Worm (Caenorhabditis elegans) whole organism, late embryonic: ENCODE results near the gene frpr-6.
A peak's percentile ranks its signal among the peaks of the same experiment; 100 is the strongest.

Source experiments
- C38D4.7 ChIP-seq: fragments of 200-800 bp; sonication (Bioruptor generic); optimal IDR thresholded peaks from 2 replicates; lab custom pipeline; 2018; ENCODE audit warnings: mild to moderate bottlenecking, missing genetic modification characterization, moderate library complexity, missing compliant biosample characterization
- T23F11.4 ChIP-seq: fragments of 200-800 bp; sonication (Bioruptor generic); optimal IDR thresholded peaks from 2 replicates; lab custom pipeline; 2018; ENCODE audit warnings: mild to moderate bottlenecking, missing genetic modification characterization, missing compliant biosample characterization
- dmd-4 ChIP-seq: sonication (generic microtip); optimal IDR thresholded peaks from 2 replicates; lab custom pipeline; 2016; ENCODE audit warnings: borderline replicate concordance, missing genetic modification characterization, missing compliant biosample characterization
- elt-2 ChIP-seq: sonication (generic microtip); optimal IDR thresholded peaks from 2 replicates; lab custom pipeline; 2016; ENCODE audit warnings: missing genetic modification reagents, missing genetic modification characterization, missing compliant biosample characterization
- elt-4 ChIP-seq: sonication (generic microtip); optimal IDR thresholded peaks from 2 replicates; lab custom pipeline; 2016; ENCODE audit warnings: missing genetic modification characterization, missing compliant biosample characterization
- gmeb-2 ChIP-seq: sonication (generic microtip); optimal IDR thresholded peaks from 2 replicates; lab custom pipeline; 2016; ENCODE audit warnings: missing genetic modification characterization, inconsistent platforms, missing compliant biosample characterization
- hlh-13 ChIP-seq: fragments of 200-800 bp; sonication (Bioruptor generic); optimal IDR thresholded peaks from 2 replicates; lab custom pipeline; 2018; ENCODE audit warnings: mild to moderate bottlenecking, missing genetic modification characterization, missing compliant biosample characterization
- hlh-30 ChIP-seq: sonication (generic microtip); optimal IDR thresholded peaks from 2 replicates; lab custom pipeline; 2017; ENCODE audit warnings: antibody characterized with exemption, missing genetic modification characterization, missing compliant biosample characterization; ENCODE audit not compliant: insufficient read depth
- nhr-232 ChIP-seq: sonication (generic microtip); optimal IDR thresholded peaks from 2 replicates; lab custom pipeline; 2016; ENCODE audit warnings: missing genetic modification characterization, missing compliant biosample characterization
- pha-4 ChIP-seq: fragments of 150-350 bp; optimal IDR thresholded peaks from 2 replicates; lab custom pipeline; 2018; ENCODE audit warnings: missing biosample characterization, missing genetic modification reagents, missing genetic modification characterization
- sox-4 ChIP-seq: sonication (generic microtip); optimal IDR thresholded peaks from 2 replicates; lab custom pipeline; 2017; ENCODE audit warnings: mild to moderate bottlenecking, missing genetic modification characterization, inconsistent platforms, missing compliant biosample characterization

ce11 chrV:9128562-9128961 lies 27.6 kb upstream of the frpr-6 start:
- TF ChIP-seq hlh-13 (GFP tag; lab: Kevin White, UChicago), result no peak
- no peak for TF ChIP-seq dmd-4 (tag; lab: Kevin White, UChicago)
- TF ChIP-seq elt-2 (tag; lab: Kevin White, UChicago), result no peak
- TF ChIP-seq T23F11.4, result no peak
- TF ChIP-seq pha-4 (tag; lab: Kevin White, UChicago), result no peak
- no peak for TF ChIP-seq C38D4.7
- peak; percentile 27 for TF ChIP-seq hlh-30
- no peak for TF ChIP-seq gmeb-2 (tag; lab: Kevin White, UChicago)
- no peak for TF ChIP-seq nhr-232
- TF ChIP-seq sox-4 (tag; lab: Kevin White, UChicago), result no peak
- TF ChIP-seq elt-4 (tag; lab: Kevin White, UChicago), result no peak
